Worm (Caenorhabditis elegans): ENCODE data around the gene Y55B1BR.6.
"Not testable (repeated sequence)": the region's sequence is repeated elsewhere in the genome, so short reads cannot be mapped to it uniquely, and the experiment has no call there.

ce11 chrIII:425421-426320 is 37.9 kb downstream of the Y55B1BR.6 start:
- TF ChIP-seq B0019.2 (GFP tag; conservative IDR thresholded peaks at IDR 0.05); fkh-3 (tag; optimal IDR thresholded peaks at IDR 0.05); K12H6.12 (tag; optimal IDR thresholded peaks at IDR 0.05); dpl-1 (GFP tag; optimal IDR thresholded peaks at IDR 0.05); ceh-79 (tag; optimal IDR thresholded peaks at IDR 0.05); gei-17 (GFP tag; optimal IDR thresholded peaks at IDR 0.05): not testable (repeated sequence)
- peak; percentile 94 for TF ChIP-seq hsf-1 (GFP tag; IDR thresholded peaks at IDR 0.05)

All from whole organism, young adult.